Worm (Caenorhabditis elegans) whole organism, late embryonic: ENCODE results near the gene Y14H12B.1.

Experiments used
- F13H6.1 ChIP-seq: sonication (generic microtip); optimal IDR thresholded peaks from 2 replicates; lab custom pipeline; 2016; ENCODE audit warnings: missing genetic modification characterization, missing compliant biosample characterization
- ama-1 ChIP-seq: fragments of 150-350 bp; optimal IDR thresholded peaks from 2 replicates; lab custom pipeline; 2014
- ceh-18 ChIP-seq: sonication (generic microtip); optimal IDR thresholded peaks from 2 replicates; lab custom pipeline; 2016; ENCODE audit warnings: missing genetic modification characterization, missing compliant biosample characterization
- ceh-22 ChIP-seq: sonication (generic microtip); optimal IDR thresholded peaks from 2 replicates; lab custom pipeline; 2017; ENCODE audit warnings: missing biosample characterization, missing genetic modification characterization
- ceh-45 ChIP-seq: fragments of 200-800 bp; sonication (Bioruptor generic); IDR thresholded peaks from 2 replicates; pipeline ENCODE4 v1.3.6; 2022; ENCODE audit warnings: missing genetic modification reagents, missing genetic modification characterization, missing compliant biosample characterization
- fkh-10 ChIP-seq: fragments of 150-350 bp; optimal IDR thresholded peaks from 2 replicates; lab custom pipeline; 2014; ENCODE audit warnings: missing biosample characterization, missing genetic modification reagents, missing genetic modification characterization
- hlh-13 ChIP-seq: fragments of 200-800 bp; sonication (Bioruptor generic); optimal IDR thresholded peaks from 2 replicates; lab custom pipeline; 2018; ENCODE audit warnings: mild to moderate bottlenecking, missing genetic modification characterization, missing compliant biosample characterization
- nhr-11 ChIP-seq: fragments of 150-350 bp; optimal IDR thresholded peaks from 2 replicates; lab custom pipeline; 2014; ENCODE audit warnings: missing biosample characterization, missing genetic modification characterization
- pha-2 ChIP-seq: sonication (generic microtip); optimal IDR thresholded peaks from 2 replicates; lab custom pipeline; 2017; ENCODE audit warnings: mild to moderate bottlenecking, missing genetic modification characterization, missing compliant biosample characterization
- pqm-1 ChIP-seq: sonication (generic microtip); optimal IDR thresholded peaks from 2 replicates; lab custom pipeline; 2016; ENCODE audit warnings: missing genetic modification characterization, missing compliant biosample characterization
- rnt-1 ChIP-seq: sonication (generic microtip); optimal IDR thresholded peaks from 2 replicates; lab custom pipeline; 2016; ENCODE audit warnings: missing genetic modification characterization, missing compliant biosample characterization
- ztf-16 ChIP-seq: sonication (generic microtip); optimal IDR thresholded peaks from 2 replicates; lab custom pipeline; 2017; ENCODE audit warnings: missing genetic modification characterization, missing compliant biosample characterization

ce11 chrII:3917985-3918633 lies 16.1 kb upstream of the Y14H12B.1 start:
- TF ChIP-seq ceh-18 (tag; lab: Kevin White, UChicago): no peak
- no peak for TF ChIP-seq nhr-11 (tag; lab: Kevin White, UChicago)
- no peak for TF ChIP-seq hlh-13
- no peak for TF ChIP-seq ztf-16
- no peak for TF ChIP-seq pha-2
- no peak for TF ChIP-seq F13H6.1 (tag; lab: Kevin White, UChicago)
- TF ChIP-seq fkh-10 (GFP tag; lab: Kevin White, UChicago): no peak
- TF ChIP-seq ceh-22: no peak
- no peak for TF ChIP-seq pqm-1 (tag; lab: Kevin White, UChicago)
- no peak for TF ChIP-seq ceh-45 (GFP tag; lab: Robert Waterston, UW)
- TF ChIP-seq rnt-1: no peak
- no peak for TF ChIP-seq ama-1 (lab: Kevin White, UChicago)
